Fruit fly (Drosophila melanogaster): Measurements from ENCODE around the gene mRpL15.

DNA sequence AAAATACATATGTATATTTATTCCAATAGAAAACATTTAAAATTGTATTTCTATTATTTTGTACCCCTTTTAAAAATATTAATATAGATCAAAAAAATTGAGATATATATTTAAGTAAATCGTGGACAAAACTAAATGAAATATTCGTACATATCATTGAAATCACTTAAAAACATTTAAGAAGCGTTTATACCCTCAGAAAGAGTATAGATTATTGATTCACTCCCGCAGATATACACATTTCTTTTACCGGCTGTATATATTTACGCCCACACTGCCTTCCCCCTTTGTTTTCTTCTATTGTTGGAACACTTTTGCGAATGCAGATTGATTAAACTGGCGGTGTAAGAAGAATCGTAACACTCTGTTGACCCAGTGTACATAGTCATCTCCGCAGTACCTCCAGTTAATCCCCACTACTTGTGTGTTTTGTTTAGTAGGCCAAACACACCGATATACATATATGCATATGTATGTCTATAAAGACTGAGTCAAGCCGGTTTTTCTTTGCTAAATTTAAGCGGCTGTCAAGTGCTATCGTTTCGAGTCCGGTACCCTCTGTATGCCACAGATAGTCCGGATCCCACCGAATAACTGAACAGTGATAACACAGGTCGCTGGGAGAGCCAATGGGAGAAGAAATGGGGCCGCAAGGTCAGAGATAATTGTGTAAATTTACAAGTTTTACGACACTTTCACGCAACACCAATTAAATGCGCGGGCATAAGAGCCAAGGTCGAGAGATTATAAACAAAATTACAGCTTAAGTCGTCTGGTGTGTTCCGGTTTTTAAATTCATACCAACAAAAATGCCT is 35.7 kb upstream of the mRpL15 start:
- no peak for TF ChIP-seq fd96Ca (GFP tag; IDR thresholded peaks at IDR 0.05)
- no peak for TF ChIP-seq CG13204 (GFP tag; optimal IDR thresholded peaks at IDR 0.05)
- TF ChIP-seq Ets98B (GFP tag; IDR thresholded peaks at IDR 0.05), result no peak
- TF ChIP-seq Pif1B (GFP tag; optimal IDR thresholded peaks at IDR 0.05), result peak; percentile 40
- TF ChIP-seq CG10348 (GFP tag; IDR thresholded peaks at IDR 0.05), result no peak
- TF ChIP-seq Pif1A (GFP tag; optimal IDR thresholded peaks at IDR 0.05), result peak; percentile 31
- TF ChIP-seq Snoo (tag; optimal IDR thresholded peaks at IDR 0.05), result no peak
